Worm (Caenorhabditis elegans): ENCODE data around the gene nhr-55.

The nhr-55 gene

DNA sequence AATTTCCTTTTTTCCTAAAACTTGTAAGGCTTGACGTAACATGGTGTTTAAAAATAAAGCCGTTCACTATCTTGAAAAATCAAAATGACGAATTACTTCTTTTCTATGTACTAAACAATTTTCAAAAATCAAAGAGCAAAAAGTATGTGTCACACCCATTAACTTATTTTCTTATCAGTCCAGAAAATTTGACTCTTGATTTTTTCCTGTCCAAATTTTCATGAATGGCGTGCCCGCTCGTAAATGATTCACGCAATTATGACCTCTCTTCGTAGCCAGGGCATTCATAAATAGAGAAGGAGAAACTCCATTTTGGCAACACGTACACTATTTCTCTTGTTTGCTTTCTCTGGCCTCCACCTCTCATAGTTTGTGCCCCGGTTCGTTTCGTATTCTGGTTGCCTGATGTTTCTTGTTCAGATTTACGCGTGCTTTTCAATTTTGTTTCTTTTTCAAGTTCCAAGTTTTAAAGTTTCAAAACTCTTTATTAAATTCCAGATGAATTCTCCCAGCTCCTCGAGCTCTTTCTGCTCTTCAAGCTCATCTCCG lies at the start of gene nhr-55:
Gene nhr-55, plus strand, starts transcription at position 499 of the 549 bp plus-strand sequence.
- TF ChIP-seq lin-38 (GFP tag; IDR thresholded peaks at IDR 0.05) (no peak), lin-1 (GFP tag; IDR thresholded peaks at IDR 0.05) (0 out of 2 replicates have a peak, but pooled peaks have one; percentile 12), T26A8.4 (GFP tag; IDR thresholded peaks at IDR 0.05) (no peak), hlh-11 (tag; optimal IDR thresholded peaks at IDR 0.05) (peak; percentile 50), unc-62 (GFP tag; optimal IDR thresholded peaks at IDR 0.05 in 1 of 2) (no peak), unc-62 (tag; optimal IDR thresholded peaks at IDR 0.05) (no peak), fos-1 (tag; optimal IDR thresholded peaks at IDR 0.05) (no peak), dve-1 (tag; optimal IDR thresholded peaks at IDR 0.05; ENCODE audit: insufficient read depth) (peak; percentile 36), nhr-77 (tag; optimal IDR thresholded peaks at IDR 0.05) (peak; percentile 24), madf-9 (GFP tag; conservative IDR thresholded peaks at IDR 0.05) (no peak), saeg-2 (GFP tag; IDR thresholded peaks at IDR 0.05) (no peak), nhr-28 (tag; optimal IDR thresholded peaks at IDR 0.05) (peak; percentile 91), zip-2 (tag; optimal IDR thresholded peaks at IDR 0.05) (no peak), daf-16 (GFP tag; optimal IDR thresholded peaks at IDR 0.05) (no peak), daf-16 (tag; optimal IDR thresholded peaks at IDR 0.05) (peak; percentile 63), ceh-44 (GFP tag; IDR thresholded peaks at IDR 0.05) (no peak), daf-8 (GFP tag; IDR thresholded peaks at IDR 0.05) (no peak), ama-1 (optimal IDR thresholded peaks at IDR 0.05) (no peak), nhr-76 (tag; optimal IDR thresholded peaks at IDR 0.05) (no peak), nhr-10 (tag; optimal IDR thresholded peaks at IDR 0.05) (no peak), pqm-1 (tag; optimal IDR thresholded peaks at IDR 0.05) (peak; percentile 68), mep-1 (tag; optimal IDR thresholded peaks at IDR 0.05) (no peak), nhr-237 (tag; optimal IDR thresholded peaks at IDR 0.05) (no peak), snpc-4 (tag; optimal IDR thresholded peaks at IDR 0.05) (no peak), dmd-6 (GFP tag; IDR thresholded peaks at IDR 0.05) (peak; percentile 87), zip-11 (GFP tag; IDR thresholded peaks at IDR 0.05) (no peak), nhr-111 (GFP tag; optimal IDR thresholded peaks at IDR 0.05) (no peak), sdz-12 (GFP tag; optimal IDR thresholded peaks at IDR 0.05) (no peak), ZK546.5 (tag; optimal IDR thresholded peaks at IDR 0.05) (no peak)

DNA sequence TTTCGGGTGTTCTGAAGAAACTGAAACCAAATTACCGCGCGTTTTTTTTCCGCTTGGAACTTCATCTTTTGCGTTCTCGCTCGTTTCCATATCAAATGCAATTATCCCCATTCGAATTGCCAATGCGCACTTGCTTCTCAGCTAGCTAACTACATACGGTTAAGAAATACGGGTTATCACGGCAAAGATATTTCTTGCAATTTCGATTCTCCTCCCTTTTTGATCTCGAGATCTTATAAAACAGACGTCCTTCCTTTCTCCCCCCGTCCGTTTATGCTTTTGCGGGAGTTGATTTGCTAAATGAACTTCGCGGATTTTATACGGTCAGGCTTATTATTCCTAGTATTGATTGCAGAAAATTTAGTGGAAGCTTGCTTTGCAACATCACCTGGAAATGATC lies 49.1 kb upstream of the nhr-55 start, which contains the start of gene B0554.4:
Gene B0554.4, plus strand, starts transcription at position 301 of the 400 bp plus-strand sequence.
- TF ChIP-seq cey-2 (tag; optimal IDR thresholded peaks at IDR 0.05; ENCODE audit: borderline replicate concordance, insufficient read depth) (no peak), mxl-2 (GFP tag; conservative IDR thresholded peaks at IDR 0.05) (no peak), hmg-1.1 (GFP tag; IDR thresholded peaks at IDR 0.05) (no peak), unc-62 (GFP tag; optimal IDR thresholded peaks at IDR 0.05 in 1 of 2) (peak in 1 of 2 experiments; percentile 75), unc-62 (tag; optimal IDR thresholded peaks at IDR 0.05) (no peak), madf-9 (GFP tag; conservative IDR thresholded peaks at IDR 0.05) (no peak)

DNA sequence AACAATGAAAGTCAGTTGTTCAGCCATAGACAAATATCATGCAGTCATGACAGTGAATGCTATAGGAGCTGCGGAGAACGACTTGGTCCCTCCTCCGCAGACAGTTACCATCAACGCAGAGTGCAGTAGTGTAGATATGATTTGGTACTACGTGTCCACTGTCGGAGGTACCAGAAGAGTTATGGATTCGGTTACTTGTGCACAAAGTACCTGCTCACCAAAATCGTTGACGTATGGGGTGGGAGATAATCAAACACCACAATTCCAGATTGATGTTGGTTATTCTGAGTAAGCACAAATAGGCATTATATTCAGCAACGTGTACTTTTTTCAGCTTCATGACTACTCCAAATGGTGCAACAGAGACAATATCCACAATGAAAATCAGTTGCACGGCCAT lies 45.0 kb upstream of the nhr-55 start:
- TF ChIP-seq ama-1 (optimal IDR thresholded peaks at IDR 0.05): no peak
- TF ChIP-seq sdz-12 (GFP tag; optimal IDR thresholded peaks at IDR 0.05): no peak
- no peak for TF ChIP-seq skn-1 (tag; optimal IDR thresholded peaks at IDR 0.05)
- no peak for TF ChIP-seq hlh-11 (tag; optimal IDR thresholded peaks at IDR 0.05)
- TF ChIP-seq unc-62 (GFP tag; optimal IDR thresholded peaks at IDR 0.05 in 1 of 2): peak in 1 of 2 experiments; percentile 94
- TF ChIP-seq unc-62 (tag; optimal IDR thresholded peaks at IDR 0.05): no peak
- no peak for TF ChIP-seq nhr-6 (tag; optimal IDR thresholded peaks at IDR 0.05)
- no peak for TF ChIP-seq mep-1 (tag; optimal IDR thresholded peaks at IDR 0.05)

DNA sequence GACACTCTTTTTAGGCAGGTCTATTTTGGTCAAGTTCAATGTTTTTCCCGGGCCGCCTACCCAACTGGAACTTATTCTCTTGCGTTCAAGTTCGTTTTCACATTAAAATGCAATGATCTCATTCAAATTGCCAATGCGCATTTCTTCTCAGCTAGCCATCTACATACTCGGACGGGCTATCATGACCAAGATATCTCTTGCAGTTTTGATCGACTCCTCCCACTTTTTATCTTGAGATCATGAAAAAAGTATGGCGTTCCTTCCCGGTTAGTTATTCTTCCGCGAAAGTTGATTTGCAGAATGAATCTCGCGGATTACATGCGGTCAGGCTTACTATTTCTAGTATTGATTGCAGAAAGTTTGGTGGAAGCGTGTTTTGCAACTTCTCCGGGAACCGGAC lies 44.1 kb upstream of the nhr-55 start, which contains the start of gene B0554.2:
Gene B0554.2, plus strand, starts transcription at position 301 of the 400 bp plus-strand sequence.
- TF ChIP-seq lim-7 (GFP tag; IDR thresholded peaks at IDR 0.05) (no peak), zip-11 (GFP tag; IDR thresholded peaks at IDR 0.05) (no peak), nhr-11 (tag; optimal IDR thresholded peaks at IDR 0.05) (no peak), lin-13 (GFP tag; optimal IDR thresholded peaks at IDR 0.05) (no peak), ztf-7 (tag; optimal IDR thresholded peaks at IDR 0.05) (no peak), T20F7.1 (GFP tag; optimal IDR thresholded peaks at IDR 0.05) (no peak), ZK337.2 (GFP tag; IDR thresholded peaks at IDR 0.05) (no peak)

All from whole organism, L4 larva.